Fruit fly (Drosophila melanogaster) whole organism, adult: ENCODE data around the gene CG7394.

Experiments used
- CG11617 ChIP-seq: fragments of 200-800 bp; sonication (Bioruptor generic); optimal IDR thresholded peaks from 2 replicates; lab custom pipeline; 2017; ENCODE audit warnings: mild to moderate bottlenecking, missing biosample characterization, missing genetic modification reagents, missing genetic modification characterization
- CG12768 ChIP-seq: fragments of 200-800 bp; sonication (Bioruptor generic); optimal IDR thresholded peaks from 2 replicates; lab custom pipeline; 2017; ENCODE audit warnings: missing biosample characterization, missing genetic modification characterization, mild to moderate bottlenecking, moderate library complexity, missing genetic modification reagents
- CG14711 ChIP-seq: fragments of 200-800 bp; sonication (Bioruptor generic); optimal IDR thresholded peaks from 2 replicates; lab custom pipeline; 2018; ENCODE audit warnings: missing biosample characterization, mild to moderate bottlenecking, missing genetic modification characterization, moderate library complexity
- CG1620 ChIP-seq: fragments of 200-800 bp; sonication (Bioruptor generic); optimal IDR thresholded peaks from 2 replicates; lab custom pipeline; 2016; ENCODE audit warnings: missing biosample characterization, missing genetic modification characterization
- CG7101 ChIP-seq: fragments of 200-800 bp; sonication (Bioruptor generic); optimal IDR thresholded peaks from 2 replicates; lab custom pipeline; 2018; ENCODE audit warnings: missing biosample characterization, mild to moderate bottlenecking, missing genetic modification characterization, moderate library complexity
- Clk ChIP-seq: fragments of 200-800 bp; sonication (Bioruptor generic); optimal IDR thresholded peaks from 2 replicates; lab custom pipeline; 2017; ENCODE audit warnings: missing biosample characterization, missing genetic modification characterization
- Hr96 ChIP-seq: fragments of 200-800 bp; sonication (Bioruptor generic); optimal IDR thresholded peaks from 2 replicates; lab custom pipeline; 2016; ENCODE audit warnings: missing biosample characterization, missing genetic modification characterization
- Mnt ChIP-seq: fragments of 200-800 bp; sonication (Bioruptor generic); optimal IDR thresholded peaks from 2 replicates; lab custom pipeline; 2016; ENCODE audit warnings: missing biosample characterization, mild to moderate bottlenecking, missing genetic modification characterization
- bab1 ChIP-seq: fragments of 200-800 bp; sonication (Bioruptor generic); optimal IDR thresholded peaks from 3 replicates; lab custom pipeline; 2019; ENCODE audit warnings: missing biosample characterization, mild to moderate bottlenecking, missing genetic modification characterization, moderate library complexity
- cic ChIP-seq: fragments of 200-800 bp; sonication (Bioruptor generic); optimal IDR thresholded peaks from 2 replicates; lab custom pipeline; 2017; ENCODE audit warnings: missing biosample characterization, mild to moderate bottlenecking, missing genetic modification characterization, moderate library complexity
- kay ChIP-seq: fragments of 200-800 bp; sonication (Bioruptor generic); peaks from one replicate; lab custom pipeline; 2016; ENCODE audit warnings: missing biosample characterization, missing genetic modification characterization, borderline replicate concordance
- pad ChIP-seq: fragments of 200-800 bp; sonication (Bioruptor generic); optimal IDR thresholded peaks from 3 replicates; lab custom pipeline; 2017; ENCODE audit warnings: missing biosample characterization, missing genetic modification characterization, mild to moderate bottlenecking, moderate library complexity, missing genetic modification reagents

DNA sequence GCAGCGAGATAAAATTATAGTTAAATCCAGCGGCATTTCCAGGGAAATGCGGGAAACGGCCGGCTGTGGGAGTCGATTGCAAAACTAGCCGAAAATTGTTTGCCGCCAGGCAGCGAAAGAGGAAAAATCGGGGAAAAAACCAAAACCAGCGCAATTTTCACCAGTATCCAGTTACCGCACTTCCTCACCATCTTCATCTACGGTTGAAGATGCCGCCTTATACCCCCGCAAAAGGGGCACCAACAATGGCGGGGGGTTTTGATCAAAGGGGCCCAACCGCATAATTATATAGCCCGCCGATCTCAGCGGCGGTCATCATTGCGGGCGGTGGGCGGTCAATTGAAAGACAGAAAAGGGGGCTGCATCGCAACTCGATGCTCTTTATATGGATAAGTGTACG is 13.8 kb upstream of the CG7394 start:
- TF ChIP-seq CG11617 (GFP tag; lab: Kevin White, UChicago) (no peak), cic (GFP tag; lab: Kevin White, UChicago) (no peak), CG12768 (GFP tag; lab: Kevin White, UChicago) (no peak), pad (GFP tag; lab: Kevin White, UChicago) (no peak), Clk (GFP tag; lab: Kevin White, UChicago) (no peak), Mnt (no peak), CG1620 (GFP tag; lab: Kevin White, UChicago) (no peak), CG14711 (tag; lab: Kevin White, UChicago) (no peak), kay (GFP tag; lab: Kevin White, UChicago) (no peak), bab1 (GFP tag; lab: Kevin White, UChicago) (no peak), Hr96 (GFP tag; lab: Kevin White, UChicago) (no peak), CG7101 (tag; lab: Kevin White, UChicago) (no peak)
